Fruit fly (Drosophila melanogaster) Kc167 (cell line): Measurements from ENCODE around the gene Pex1.

Source experiments
- Myc ChIP-seq: fragments of >200 bp; optimal IDR thresholded peaks from 2 replicates; lab custom pipeline; 2017; ENCODE audit warnings: missing external identifiers
- insv ChIP-seq: fragments of >200 bp; optimal IDR thresholded peaks from 3 replicates; lab custom pipeline; 2018; ENCODE audit warnings: missing external identifiers
- psq ChIP-seq: fragments of >200 bp; optimal IDR thresholded peaks from 2 replicates; lab custom pipeline; 2017; ENCODE audit warnings: missing external identifiers

dm6 chr3L:14056816-14057215, 14.9 kb upstream of the Pex1 start:
- TF ChIP-seq psq (no peak), insv (lab: Kevin White, UChicago) (no peak), Myc (no peak)
